Worm (Caenorhabditis elegans) whole organism, late embryonic: ENCODE data around the gene C14B9.2.
A peak's percentile ranks its signal among the peaks of the same experiment; 100 is the strongest.

ENCODE experiments used
- C08G9.2 ChIP-seq: sonication (generic microtip); optimal IDR thresholded peaks from 2 replicates; lab custom pipeline; 2016; ENCODE audit warnings: mild to moderate bottlenecking, missing genetic modification characterization, moderate library complexity, missing compliant biosample characterization
- F13H6.1 ChIP-seq: sonication (generic microtip); optimal IDR thresholded peaks from 2 replicates; lab custom pipeline; 2016; ENCODE audit warnings: missing genetic modification characterization, missing compliant biosample characterization
- K09A11.1 ChIP-seq: sonication (generic microtip); optimal IDR thresholded peaks from 2 replicates; lab custom pipeline; 2017; ENCODE audit warnings: antibody characterized with exemption, mild to moderate bottlenecking, missing genetic modification characterization, missing compliant biosample characterization; ENCODE audit not compliant: insufficient read depth
- T23F11.4 ChIP-seq: fragments of 200-800 bp; sonication (Bioruptor generic); optimal IDR thresholded peaks from 2 replicates; lab custom pipeline; 2018; ENCODE audit warnings: mild to moderate bottlenecking, missing genetic modification characterization, missing compliant biosample characterization
- Y22D7AL.16 ChIP-seq: sonication (generic microtip); optimal IDR thresholded peaks from 2 replicates; lab custom pipeline; 2016; ENCODE audit warnings: missing genetic modification characterization, missing compliant biosample characterization
- ceh-14 ChIP-seq: sonication (generic microtip); optimal IDR thresholded peaks from 2 replicates; lab custom pipeline; 2016; ENCODE audit warnings: missing genotype, missing genetic modification characterization, missing compliant biosample characterization
- ceh-18 ChIP-seq: sonication (generic microtip); optimal IDR thresholded peaks from 2 replicates; lab custom pipeline; 2016; ENCODE audit warnings: missing genetic modification characterization, missing compliant biosample characterization
- ceh-22 ChIP-seq: sonication (generic microtip); optimal IDR thresholded peaks from 2 replicates; lab custom pipeline; 2017; ENCODE audit warnings: missing biosample characterization, missing genetic modification characterization
- ceh-30 ChIP-seq: fragments of 150-350 bp; optimal IDR thresholded peaks from 2 replicates; lab custom pipeline; 2014; ENCODE audit warnings: missing biosample characterization, missing genetic modification characterization
- ceh-31 ChIP-seq: sonication (generic microtip); optimal IDR thresholded peaks from 2 replicates; lab custom pipeline; 2016; ENCODE audit warnings: missing genetic modification characterization, missing compliant biosample characterization
- ceh-48 ChIP-seq: sonication (generic microtip); optimal IDR thresholded peaks from 2 replicates; lab custom pipeline; 2016; ENCODE audit warnings: missing genetic modification characterization, inconsistent platforms, missing compliant biosample characterization
- ceh-9 ChIP-seq: sonication (generic microtip); optimal IDR thresholded peaks from 2 replicates; lab custom pipeline; 2016; ENCODE audit warnings: mild to moderate bottlenecking, missing genetic modification characterization, inconsistent platforms, missing compliant biosample characterization
- dve-1 ChIP-seq: sonication (generic microtip); optimal IDR thresholded peaks from 2 replicates; lab custom pipeline; 2017; ENCODE audit warnings: antibody characterized with exemption, mild to moderate bottlenecking, missing genetic modification characterization, missing compliant biosample characterization
- elt-4 ChIP-seq: sonication (generic microtip); optimal IDR thresholded peaks from 2 replicates; lab custom pipeline; 2016; ENCODE audit warnings: missing genetic modification characterization, missing compliant biosample characterization
- ets-4 ChIP-seq: sonication (generic microtip); optimal IDR thresholded peaks from 2 replicates; lab custom pipeline; 2016; ENCODE audit warnings: missing genetic modification characterization, missing compliant biosample characterization
- eyg-1 ChIP-seq: sonication (generic microtip); optimal IDR thresholded peaks from 2 replicates; lab custom pipeline; 2016; ENCODE audit warnings: missing genotype, missing genetic modification characterization, missing compliant biosample characterization
- fax-1 ChIP-seq: sonication (generic microtip); optimal IDR thresholded peaks from 2 replicates; lab custom pipeline; 2016; ENCODE audit warnings: missing genotype, missing genetic modification characterization, missing compliant biosample characterization
- fkh-10 ChIP-seq: fragments of 150-350 bp; optimal IDR thresholded peaks from 2 replicates; lab custom pipeline; 2014; ENCODE audit warnings: missing biosample characterization, missing genetic modification reagents, missing genetic modification characterization
- fkh-6 ChIP-seq: sonication (generic microtip); optimal IDR thresholded peaks from 2 replicates; lab custom pipeline; 2016; ENCODE audit warnings: missing genetic modification characterization, missing compliant biosample characterization
- gmeb-2 ChIP-seq: sonication (generic microtip); optimal IDR thresholded peaks from 2 replicates; lab custom pipeline; 2016; ENCODE audit warnings: missing genetic modification characterization, inconsistent platforms, missing compliant biosample characterization
- hlh-13 ChIP-seq: fragments of 200-800 bp; sonication (Bioruptor generic); optimal IDR thresholded peaks from 2 replicates; lab custom pipeline; 2018; ENCODE audit warnings: mild to moderate bottlenecking, missing genetic modification characterization, missing compliant biosample characterization
- hlh-15 ChIP-seq: sonication (generic microtip); optimal IDR thresholded peaks from 2 replicates; lab custom pipeline; 2016; ENCODE audit warnings: missing genetic modification characterization, missing compliant biosample characterization
- hlh-30 ChIP-seq: sonication (generic microtip); optimal IDR thresholded peaks from 2 replicates; lab custom pipeline; 2017; ENCODE audit warnings: antibody characterized with exemption, missing genetic modification characterization, missing compliant biosample characterization; ENCODE audit not compliant: insufficient read depth
- hlh-6 ChIP-seq: sonication (generic microtip); optimal IDR thresholded peaks from 2 replicates; lab custom pipeline; 2016; ENCODE audit warnings: missing genotype, missing genetic modification characterization, missing compliant biosample characterization
- nfya-1 ChIP-seq: sonication (generic microtip); optimal IDR thresholded peaks from 2 replicates; lab custom pipeline; 2017; ENCODE audit warnings: missing genetic modification characterization, mild to moderate bottlenecking, missing compliant biosample characterization, antibody characterized with exemption, moderate library complexity
- nhr-11 ChIP-seq: fragments of 150-350 bp; optimal IDR thresholded peaks from 2 replicates; lab custom pipeline; 2014; ENCODE audit warnings: missing biosample characterization, missing genetic modification characterization
- npax-4 ChIP-seq: sonication (generic microtip); optimal IDR thresholded peaks from 2 replicates; lab custom pipeline; 2016; ENCODE audit warnings: missing genetic modification characterization, missing compliant biosample characterization
- odd-2 ChIP-seq: sonication (generic microtip); optimal IDR thresholded peaks from 2 replicates; lab custom pipeline; 2017; ENCODE audit warnings: antibody characterized with exemption, mild to moderate bottlenecking, missing genetic modification characterization, missing compliant biosample characterization
- pat-9 ChIP-seq: fragments of 200-800 bp; sonication (Bioruptor generic); optimal IDR thresholded peaks from 2 replicates; lab custom pipeline; 2018; ENCODE audit warnings: mild to moderate bottlenecking, missing genetic modification characterization, moderate library complexity, missing compliant biosample characterization
- pha-2 ChIP-seq: sonication (generic microtip); optimal IDR thresholded peaks from 2 replicates; lab custom pipeline; 2017; ENCODE audit warnings: mild to moderate bottlenecking, missing genetic modification characterization, missing compliant biosample characterization
- pha-4 ChIP-seq: fragments of 150-350 bp; optimal IDR thresholded peaks from 2 replicates; lab custom pipeline; 2018; ENCODE audit warnings: missing biosample characterization, missing genetic modification reagents, missing genetic modification characterization
- ref-2 ChIP-seq: sonication (generic microtip); optimal IDR thresholded peaks from 2 replicates; lab custom pipeline; 2016; ENCODE audit warnings: missing genetic modification characterization, missing compliant biosample characterization
- rnt-1 ChIP-seq: sonication (generic microtip); optimal IDR thresholded peaks from 2 replicates; lab custom pipeline; 2016; ENCODE audit warnings: missing genetic modification characterization, missing compliant biosample characterization
- sox-4 ChIP-seq: sonication (generic microtip); optimal IDR thresholded peaks from 2 replicates; lab custom pipeline; 2017; ENCODE audit warnings: mild to moderate bottlenecking, missing genetic modification characterization, inconsistent platforms, missing compliant biosample characterization
- tbx-2 ChIP-seq: sonication (generic microtip); optimal IDR thresholded peaks from 2 replicates; lab custom pipeline; 2016; ENCODE audit warnings: missing genetic modification characterization, missing compliant biosample characterization
- tbx-7 ChIP-seq: sonication (generic microtip); optimal IDR thresholded peaks from 2 replicates; lab custom pipeline; 2016; ENCODE audit warnings: missing genotype, missing genetic modification characterization, missing compliant biosample characterization
- unc-42 ChIP-seq: sonication (generic microtip); optimal IDR thresholded peaks from 2 replicates; lab custom pipeline; 2016; ENCODE audit warnings: missing genotype, missing genetic modification characterization, missing compliant biosample characterization
- unc-55 ChIP-seq: sonication (generic microtip); optimal IDR thresholded peaks from 2 replicates; lab custom pipeline; 2017; ENCODE audit warnings: missing biosample characterization, missing genetic modification reagents, missing genetic modification characterization
- ztf-16 ChIP-seq: sonication (generic microtip); optimal IDR thresholded peaks from 2 replicates; lab custom pipeline; 2017; ENCODE audit warnings: missing genetic modification characterization, missing compliant biosample characterization

The C14B9.2 gene

ce11 chrIII:8109459-8110057 lies 23.9 kb upstream of the C14B9.2 start (continued):
- TF ChIP-seq tbx-7 (tag; lab: Kevin White, UChicago): peak; percentile 32
- TF ChIP-seq ceh-14 (tag; lab: Kevin White, UChicago): peak; percentile 23
- peak; percentile 60 for TF ChIP-seq T23F11.4 (GFP tag; lab: Kevin White, UChicago)
- TF ChIP-seq dve-1 (tag; lab: Kevin White, UChicago): peak; percentile 41
- no peak for TF ChIP-seq ets-4 (tag; lab: Kevin White, UChicago)
- peak; percentile 58 for TF ChIP-seq hlh-15 (tag; lab: Kevin White, UChicago)
- peak; percentile 41 for TF ChIP-seq fkh-10 (GFP tag; lab: Kevin White, UChicago)
- no peak for TF ChIP-seq F13H6.1
- peak; percentile 30 for TF ChIP-seq Y22D7AL.16 (tag; lab: Kevin White, UChicago)
- peak; percentile 54 for TF ChIP-seq odd-2
- TF ChIP-seq K09A11.1: peak; percentile 43
- TF ChIP-seq pat-9 (tag; lab: Kevin White, UChicago): peak; percentile 69
- TF ChIP-seq ceh-30: no peak
- TF ChIP-seq rnt-1 (tag; lab: Kevin White, UChicago): peak; percentile 63
- peak; percentile 88 for TF ChIP-seq hlh-6 (tag; lab: Kevin White, UChicago)
- TF ChIP-seq pha-4 (tag; lab: Kevin White, UChicago): no peak
- peak; percentile 78 for TF ChIP-seq fkh-6 (tag; lab: Kevin White, UChicago)
- TF ChIP-seq ceh-48 (tag; lab: Kevin White, UChicago): peak; percentile 67
- TF ChIP-seq ref-2 (tag; lab: Kevin White, UChicago): peak; percentile 88
- TF ChIP-seq nfya-1 (tag; lab: Kevin White, UChicago): peak; percentile 62
- TF ChIP-seq ceh-31 (tag; lab: Kevin White, UChicago): peak; percentile 52
- peak; percentile 57 for TF ChIP-seq sox-4 (tag; lab: Kevin White, UChicago)

ce11 chrIII:8111347-8111746 lies 22.1 kb upstream of the C14B9.2 start:
- TF ChIP-seq elt-4 (no peak), ceh-31 (tag; lab: Kevin White, UChicago) (no peak), eyg-1 (tag; lab: Kevin White, UChicago) (no peak), ceh-30 (no peak), sox-4 (tag; lab: Kevin White, UChicago) (no peak), hlh-6 (tag; lab: Kevin White, UChicago) (no peak), ceh-9 (no peak), hlh-13 (no peak), nhr-11 (tag; lab: Kevin White, UChicago) (no peak), hlh-30 (tag; lab: Kevin White, UChicago) (no peak), dve-1 (tag; lab: Kevin White, UChicago) (no peak), unc-42 (no peak), gmeb-2 (tag; lab: Kevin White, UChicago) (no peak), fax-1 (tag; lab: Kevin White, UChicago) (no peak), ceh-22 (tag; lab: Kevin White, UChicago) (no peak), unc-55 (no peak)

- TF ChIP-seq Y22D7AL.16 (tag; lab: Kevin White, UChicago) (no peak), ceh-18 (tag; lab: Kevin White, UChicago) (no peak), tbx-2 (no peak), T23F11.4 (GFP tag; lab: Kevin White, UChicago) (no peak), npax-4 (no peak), pha-4 (tag; lab: Kevin White, UChicago) (no peak), C08G9.2 (no peak), nhr-11 (tag; lab: Kevin White, UChicago) (no peak), odd-2 (no peak), hlh-15 (tag; lab: Kevin White, UChicago) (no peak), ceh-31 (tag; lab: Kevin White, UChicago) (no peak), pha-2 (no peak), K09A11.1 (no peak), ztf-16 (tag; lab: Kevin White, UChicago) (no peak)
These were observed 17.6 kb upstream of the C14B9.2 start for ce11 chrIII:8115877-8116276.
